Worm (Caenorhabditis elegans) whole organism, late embryonic: Measurements from ENCODE around the gene str-25.

Source experiments
- C08G9.2 ChIP-seq: sonication (generic microtip); optimal IDR thresholded peaks from 2 replicates; lab custom pipeline; 2016; ENCODE audit warnings: mild to moderate bottlenecking, missing genetic modification characterization, moderate library complexity, missing compliant biosample characterization
- K09A11.1 ChIP-seq: sonication (generic microtip); optimal IDR thresholded peaks from 2 replicates; lab custom pipeline; 2017; ENCODE audit warnings: antibody characterized with exemption, mild to moderate bottlenecking, missing genetic modification characterization, missing compliant biosample characterization; ENCODE audit not compliant: insufficient read depth
- T23F11.4 ChIP-seq: fragments of 200-800 bp; sonication (Bioruptor generic); optimal IDR thresholded peaks from 2 replicates; lab custom pipeline; 2018; ENCODE audit warnings: mild to moderate bottlenecking, missing genetic modification characterization, missing compliant biosample characterization
- ahr-1 ChIP-seq: sonication (generic microtip); optimal IDR thresholded peaks from 2 replicates; lab custom pipeline; 2016; ENCODE audit warnings: missing genetic modification characterization, missing compliant biosample characterization
- ama-1 ChIP-seq: fragments of 150-350 bp; optimal IDR thresholded peaks from 2 replicates; lab custom pipeline; 2014
- ceh-14 ChIP-seq: sonication (generic microtip); optimal IDR thresholded peaks from 2 replicates; lab custom pipeline; 2016; ENCODE audit warnings: missing genotype, missing genetic modification characterization, missing compliant biosample characterization
- ceh-18 ChIP-seq: sonication (generic microtip); optimal IDR thresholded peaks from 2 replicates; lab custom pipeline; 2016; ENCODE audit warnings: missing genetic modification characterization, missing compliant biosample characterization
- ceh-19 ChIP-seq: fragments of 200-800 bp; sonication (Bioruptor generic); optimal IDR thresholded peaks from 2 replicates; lab custom pipeline; 2018; ENCODE audit warnings: mild to moderate bottlenecking, missing genetic modification characterization, missing compliant biosample characterization
- ceh-2 ChIP-seq: sonication (generic microtip); optimal IDR thresholded peaks from 2 replicates; lab custom pipeline; 2016; ENCODE audit warnings: missing genotype, missing genetic modification characterization, missing compliant biosample characterization
- ceh-24 ChIP-seq: sonication (generic microtip); optimal IDR thresholded peaks from 2 replicates; lab custom pipeline; 2016; ENCODE audit warnings: mild to moderate bottlenecking, missing genetic modification characterization, missing compliant biosample characterization
- ceh-30 ChIP-seq: fragments of 150-350 bp; optimal IDR thresholded peaks from 2 replicates; lab custom pipeline; 2014; ENCODE audit warnings: missing biosample characterization, missing genetic modification characterization
- ceh-31 ChIP-seq: sonication (generic microtip); optimal IDR thresholded peaks from 2 replicates; lab custom pipeline; 2016; ENCODE audit warnings: missing genetic modification characterization, missing compliant biosample characterization
- ceh-34 ChIP-seq: sonication (generic microtip); optimal IDR thresholded peaks from 2 replicates; lab custom pipeline; 2016; ENCODE audit warnings: mild to moderate bottlenecking, missing genetic modification characterization, missing compliant biosample characterization
- ceh-45 ChIP-seq: fragments of 200-800 bp; sonication (Bioruptor generic); IDR thresholded peaks from 2 replicates; pipeline ENCODE4 v1.3.6; 2022; ENCODE audit warnings: missing genetic modification reagents, missing genetic modification characterization, missing compliant biosample characterization
- ceh-48 ChIP-seq: sonication (generic microtip); optimal IDR thresholded peaks from 2 replicates; lab custom pipeline; 2016; ENCODE audit warnings: missing genetic modification characterization, inconsistent platforms, missing compliant biosample characterization
- ceh-6 ChIP-seq: fragments of 200-800 bp; sonication (Bioruptor generic); optimal IDR thresholded peaks from 2 replicates; lab custom pipeline; 2018; ENCODE audit warnings: mild to moderate bottlenecking, missing genetic modification characterization, missing compliant biosample characterization
- ceh-9 ChIP-seq: sonication (generic microtip); optimal IDR thresholded peaks from 2 replicates; lab custom pipeline; 2016; ENCODE audit warnings: mild to moderate bottlenecking, missing genetic modification characterization, inconsistent platforms, missing compliant biosample characterization
- dmd-4 ChIP-seq: sonication (generic microtip); optimal IDR thresholded peaks from 2 replicates; lab custom pipeline; 2016; ENCODE audit warnings: borderline replicate concordance, missing genetic modification characterization, missing compliant biosample characterization
- ets-4 ChIP-seq: sonication (generic microtip); optimal IDR thresholded peaks from 2 replicates; lab custom pipeline; 2016; ENCODE audit warnings: missing genetic modification characterization, missing compliant biosample characterization
- fkh-10 ChIP-seq: fragments of 150-350 bp; optimal IDR thresholded peaks from 2 replicates; lab custom pipeline; 2014; ENCODE audit warnings: missing biosample characterization, missing genetic modification reagents, missing genetic modification characterization
- fkh-6 ChIP-seq: sonication (generic microtip); optimal IDR thresholded peaks from 2 replicates; lab custom pipeline; 2016; ENCODE audit warnings: missing genetic modification characterization, missing compliant biosample characterization
- hlh-30 ChIP-seq: sonication (generic microtip); optimal IDR thresholded peaks from 2 replicates; lab custom pipeline; 2017; ENCODE audit warnings: antibody characterized with exemption, missing genetic modification characterization, missing compliant biosample characterization; ENCODE audit not compliant: insufficient read depth
- hlh-8 ChIP-seq: sonication (generic microtip); optimal IDR thresholded peaks from 2 replicates; lab custom pipeline; 2016; ENCODE audit warnings: missing genotype, missing genetic modification characterization, missing compliant biosample characterization
- lim-6 ChIP-seq: sonication (generic microtip); optimal IDR thresholded peaks from 2 replicates; lab custom pipeline; 2016; ENCODE audit warnings: missing genetic modification characterization, missing compliant biosample characterization
- mec-3 ChIP-seq: sonication (generic microtip); optimal IDR thresholded peaks from 2 replicates; lab custom pipeline; 2016; ENCODE audit warnings: borderline replicate concordance, missing genetic modification characterization, missing compliant biosample characterization
- nhr-232 ChIP-seq: sonication (generic microtip); optimal IDR thresholded peaks from 2 replicates; lab custom pipeline; 2016; ENCODE audit warnings: missing genetic modification characterization, missing compliant biosample characterization
- npax-4 ChIP-seq: sonication (generic microtip); optimal IDR thresholded peaks from 2 replicates; lab custom pipeline; 2016; ENCODE audit warnings: missing genetic modification characterization, missing compliant biosample characterization
- odd-2 ChIP-seq: sonication (generic microtip); optimal IDR thresholded peaks from 2 replicates; lab custom pipeline; 2017; ENCODE audit warnings: antibody characterized with exemption, mild to moderate bottlenecking, missing genetic modification characterization, missing compliant biosample characterization
- pat-9 ChIP-seq: fragments of 200-800 bp; sonication (Bioruptor generic); optimal IDR thresholded peaks from 2 replicates; lab custom pipeline; 2018; ENCODE audit warnings: mild to moderate bottlenecking, missing genetic modification characterization, moderate library complexity, missing compliant biosample characterization
- pax-1 ChIP-seq: fragments of 150-350 bp; optimal IDR thresholded peaks from 2 replicates; lab custom pipeline; 2014; ENCODE audit warnings: missing biosample characterization, missing genetic modification characterization
- pha-2 ChIP-seq: sonication (generic microtip); optimal IDR thresholded peaks from 2 replicates; lab custom pipeline; 2017; ENCODE audit warnings: mild to moderate bottlenecking, missing genetic modification characterization, missing compliant biosample characterization
- pha-4 ChIP-seq: fragments of 150-350 bp; optimal IDR thresholded peaks from 2 replicates; lab custom pipeline; 2018; ENCODE audit warnings: missing biosample characterization, missing genetic modification reagents, missing genetic modification characterization
- pros-1 ChIP-seq: fragments of 150-350 bp; optimal IDR thresholded peaks from 2 replicates; lab custom pipeline; 2014; ENCODE audit warnings: missing biosample characterization, missing genetic modification reagents, missing genetic modification characterization
- ref-2 ChIP-seq: sonication (generic microtip); optimal IDR thresholded peaks from 2 replicates; lab custom pipeline; 2016; ENCODE audit warnings: missing genetic modification characterization, missing compliant biosample characterization
- sox-4 ChIP-seq: sonication (generic microtip); optimal IDR thresholded peaks from 2 replicates; lab custom pipeline; 2017; ENCODE audit warnings: mild to moderate bottlenecking, missing genetic modification characterization, inconsistent platforms, missing compliant biosample characterization
- tbx-2 ChIP-seq: sonication (generic microtip); optimal IDR thresholded peaks from 2 replicates; lab custom pipeline; 2016; ENCODE audit warnings: missing genetic modification characterization, missing compliant biosample characterization
- ttx-3 ChIP-seq: sonication (generic microtip); optimal IDR thresholded peaks from 2 replicates; lab custom pipeline; 2016; ENCODE audit warnings: missing genetic modification reagents, missing genetic modification characterization, missing compliant biosample characterization
- unc-3 ChIP-seq, 2 experiments: fragments of 200-800 bp in 1 of 2; sonication (Bioruptor generic) in 1 of 2; sonication (generic microtip) in 1 of 2; conservative IDR thresholded peaks in 1 of 2; optimal IDR thresholded peaks in 1 of 2; 2 replicates each; pipeline versions ENCODE4 v1.3.6 to Lab custom; 2016 to 2022; ENCODE audit warnings: missing compliant biosample characterization in 2 of 2, missing genetic modification characterization in 2 of 2, missing genetic modification reagents in 1 of 2
- zip-5 ChIP-seq: sonication (generic microtip); optimal IDR thresholded peaks from 2 replicates; lab custom pipeline; 2016; ENCODE audit warnings: missing genetic modification characterization, missing compliant biosample characterization

The str-25 gene

ce11 chrV:16143066-16143581 lies 27.6 kb downstream of the str-25 start, which contains the start of gene fbxa-88:
TSS of gene fbxa-88 (minus strand) at chrV:16143116.
- TF ChIP-seq pha-4 (tag; lab: Kevin White, UChicago) (no peak), tbx-2 (tag; lab: Kevin White, UChicago) (no peak), ceh-45 (GFP tag; lab: Robert Waterston, UW) (no peak), C08G9.2 (tag; lab: Kevin White, UChicago) (no peak), pros-1 (tag; lab: Kevin White, UChicago) (no peak), ceh-6 (GFP tag; lab: Kevin White, UChicago) (no peak), pat-9 (tag; lab: Kevin White, UChicago) (no peak), K09A11.1 (tag; lab: Kevin White, UChicago) (no peak), zip-5 (tag; lab: Kevin White, UChicago) (no peak), ceh-19 (GFP tag; lab: Kevin White, UChicago) (no peak)

- TF ChIP-seq dmd-4 (tag; lab: Kevin White, UChicago), result no peak
- TF ChIP-seq lim-6, result no peak
- TF ChIP-seq odd-2 (tag; lab: Kevin White, UChicago), result no peak
- TF ChIP-seq fkh-10, result no peak
- TF ChIP-seq pax-1, result no peak
- TF ChIP-seq fkh-6 (tag; lab: Kevin White, UChicago), result no peak
- no peak for TF ChIP-seq ahr-1 (tag; lab: Kevin White, UChicago)
- TF ChIP-seq npax-4, result no peak
- TF ChIP-seq ttx-3 (tag; lab: Kevin White, UChicago), result no peak
- no peak for TF ChIP-seq nhr-232
- TF ChIP-seq hlh-8 (tag; lab: Kevin White, UChicago), result no peak
- TF ChIP-seq ceh-19 (GFP tag; lab: Kevin White, UChicago), result no peak
These were observed 29.5 kb downstream of the str-25 start for ce11 chrV:16145009-16145408.

- TF ChIP-seq pha-2 (no peak), ceh-19 (GFP tag; lab: Kevin White, UChicago) (no peak), sox-4 (tag; lab: Kevin White, UChicago) (no peak), ceh-30 (no peak), ceh-34 (tag; lab: Kevin White, UChicago) (no peak)
These were observed 33.3 kb downstream of the str-25 start, which contains the start of gene F10A3.4 for ce11 chrV:16148805-16149204. TSS of gene F10A3.4 (plus strand) at chrV:16149105.

DNA sequence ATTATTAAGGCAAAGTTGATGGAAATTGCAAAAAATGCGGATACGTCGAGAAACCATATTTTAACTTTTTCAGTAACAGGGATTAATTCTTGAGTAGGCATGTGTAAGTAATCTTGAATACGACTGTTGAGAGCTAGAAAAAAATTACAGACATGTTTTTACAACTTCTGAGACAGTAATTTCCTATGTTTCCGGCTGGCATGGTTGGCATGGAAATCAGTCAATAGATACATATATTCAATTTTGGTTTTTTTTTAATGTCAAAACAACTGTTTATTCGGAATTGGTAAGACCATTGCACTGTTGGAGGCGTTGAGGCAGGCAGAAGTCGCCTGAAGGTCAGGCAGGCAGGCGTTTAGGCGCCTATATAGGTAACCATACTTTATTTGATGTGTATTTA lies 37.9 kb downstream of the str-25 start, which contains the start of gene str-254:
Gene str-254, minus strand, starts transcription at position 101 of the 400 bp plus-strand sequence.
- TF ChIP-seq ceh-2 (no peak), ceh-14 (tag; lab: Kevin White, UChicago) (no peak), ceh-9 (no peak), ceh-48 (tag; lab: Kevin White, UChicago) (no peak), ets-4 (tag; lab: Kevin White, UChicago) (no peak), hlh-30 (tag; lab: Kevin White, UChicago) (no peak), mec-3 (no peak), pha-2 (no peak), ref-2 (tag; lab: Kevin White, UChicago) (no peak), pax-1 (no peak), unc-3 (GFP tag; conservative IDR thresholded peaks at IDR 0.05; lab: Robert Waterston, UW) (no peak), unc-3 (tag; optimal IDR thresholded peaks at IDR 0.05; lab: Kevin White, UChicago) (no peak), ama-1 (lab: Kevin White, UChicago) (no peak), ceh-24 (tag; lab: Kevin White, UChicago) (no peak), ceh-18 (tag; lab: Kevin White, UChicago) (no peak), ceh-31 (tag; lab: Kevin White, UChicago) (no peak), pha-4 (tag; lab: Kevin White, UChicago) (no peak), T23F11.4 (GFP tag; lab: Kevin White, UChicago) (no peak)
